Fruit fly (Drosophila melanogaster): ENCODE measurements around the gene CG1113.

The CG1113 gene

DNA sequence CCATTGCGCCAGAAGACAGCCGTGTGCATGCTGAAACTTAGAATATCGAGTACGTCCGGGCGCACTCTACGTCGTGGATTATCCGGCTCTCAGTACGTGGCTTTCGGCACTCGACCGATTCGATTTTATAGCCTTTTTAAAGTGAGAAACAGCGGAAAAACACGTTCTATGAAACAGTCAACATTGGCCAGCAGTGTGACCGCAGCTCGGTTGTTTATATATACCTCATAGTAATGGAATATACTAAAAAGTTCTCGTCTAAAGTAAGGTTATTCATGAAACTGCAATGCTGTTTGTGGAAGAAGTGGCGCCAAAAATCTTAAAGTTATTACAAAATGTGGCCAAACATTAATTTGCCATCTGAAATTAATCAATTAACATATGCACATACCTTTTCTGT lies 44.4 kb downstream of the CG1113 start (continued):
- TF ChIP-seq fd96Cb (tag; optimal IDR thresholded peaks at IDR 0.05) (no peak), CG1647 (GFP tag; optimal IDR thresholded peaks at IDR 0.05) (no peak), CG2202 (tag; optimal IDR thresholded peaks at IDR 0.05) (no peak), Kr (GFP tag; optimal IDR thresholded peaks at IDR 0.05) (no peak), Doc3 (GFP tag; IDR thresholded peaks at IDR 0.05; ENCODE audit: partially characterized antibody) (no peak), ranshi (GFP tag; IDR thresholded peaks at IDR 0.05) (no peak), CG14441 (GFP tag; IDR thresholded peaks at IDR 0.05) (no peak), shn (GFP tag; optimal IDR thresholded peaks at IDR 0.05) (no peak), Hr3 (GFP tag; optimal IDR thresholded peaks at IDR 0.05) (no peak), Adf1 (GFP tag; IDR thresholded peaks at IDR 0.05) (no peak), Usf (GFP tag; optimal IDR thresholded peaks at IDR 0.05) (no peak), CG2889 (GFP tag; IDR thresholded peaks at IDR 0.05) (no peak), CG9797 (GFP tag; optimal IDR thresholded peaks at IDR 0.05) (peak; percentile 82), tx (GFP tag; optimal IDR thresholded peaks at IDR 0.05) (no peak), pita (GFP tag; optimal IDR thresholded peaks at IDR 0.05) (no peak), CG9437 (GFP tag; optimal IDR thresholded peaks at IDR 0.05) (no peak), btn (GFP tag; optimal IDR thresholded peaks at IDR 0.05) (no peak), Nf-YC (tag; optimal IDR thresholded peaks at IDR 0.05) (peak; percentile 7), CG13123 (GFP tag; optimal IDR thresholded peaks at IDR 0.05) (no peak), chn (GFP tag; optimal IDR thresholded peaks at IDR 0.05) (no peak), CG7786 (GFP tag; optimal IDR thresholded peaks at IDR 0.05) (no peak), Med (GFP tag) (peak; percentile 53), rib (GFP tag; IDR thresholded peaks at IDR 0.05) (no peak), CG13775 (GFP tag; optimal IDR thresholded peaks at IDR 0.05) (no peak), CG12071 (GFP tag; optimal IDR thresholded peaks at IDR 0.05) (no peak), CG9876 (GFP tag; optimal IDR thresholded peaks at IDR 0.05) (no peak), Hsf (GFP tag; optimal IDR thresholded peaks at IDR 0.05) (no peak), CG1832 (GFP tag; optimal IDR thresholded peaks at IDR 0.05) (no peak), Dref (GFP tag; IDR thresholded peaks at IDR 0.05) (no peak), Optix (GFP tag; IDR thresholded peaks at IDR 0.05) (no peak), CG10267 (tag; optimal IDR thresholded peaks at IDR 0.05) (no peak), CG4617 (GFP tag; optimal IDR thresholded peaks at IDR 0.05; ENCODE audit: borderline replicate concordance) (peak; percentile 54), gcm2 (GFP tag; optimal IDR thresholded peaks at IDR 0.05) (no peak), nerfin-2 (GFP tag; IDR thresholded peaks at IDR 0.05; ENCODE audit: partially characterized antibody) (no peak), jigr1 (GFP tag; IDR thresholded peaks at IDR 0.05) (no peak), salm (tag; optimal IDR thresholded peaks at IDR 0.05) (no peak), hbn (GFP tag; IDR thresholded peaks at IDR 0.05; ENCODE audit: partially characterized antibody) (no peak), CG7928 (GFP tag; optimal IDR thresholded peaks at IDR 0.05) (no peak), chif (GFP tag; optimal IDR thresholded peaks at IDR 0.05) (no peak), Xrp1 (GFP tag; IDR thresholded peaks at IDR 0.05) (no peak), CG4424 (GFP tag; optimal IDR thresholded peaks at IDR 0.05) (no peak), Myb (GFP tag; optimal IDR thresholded peaks at IDR 0.05) (peak; percentile 10), HLHmδ (GFP tag; optimal IDR thresholded peaks at IDR 0.05) (no peak), ssp (GFP tag; IDR thresholded peaks at IDR 0.05) (no peak), ci (GFP tag; IDR thresholded peaks at IDR 0.05) (no peak), sens (GFP tag) (peak; percentile 86), Six4 (GFP tag; optimal IDR thresholded peaks at IDR 0.05) (no peak), ash1 (GFP tag; optimal IDR thresholded peaks at IDR 0.05) (no peak), Pdp1 (GFP tag; optimal IDR thresholded peaks at IDR 0.05) (peak in 1 of 2 experiments; percentile 15), insv (GFP tag; optimal IDR thresholded peaks at IDR 0.05) (no peak), nerfin-1 (tag; optimal IDR thresholded peaks at IDR 0.05) (no peak), hkb (optimal IDR thresholded peaks at IDR 0.05) (no peak), hkb (GFP tag; IDR thresholded peaks at IDR 0.05) (no peak)

Measured in whole organism, embryonic.